Worm (Caenorhabditis elegans): ENCODE results near the gene M01H9.10.

ce11 chrIV:4516478-4516877 lies 36.6 kb upstream of the M01H9.10 start:
- no peak for TF ChIP-seq nhr-11 (tag; optimal IDR thresholded peaks at IDR 0.05)
- TF ChIP-seq ceh-31 (tag; optimal IDR thresholded peaks at IDR 0.05), result no peak
- no peak for TF ChIP-seq pat-9 (tag; optimal IDR thresholded peaks at IDR 0.05)
- TF ChIP-seq tbx-2 (tag; optimal IDR thresholded peaks at IDR 0.05), result no peak
- TF ChIP-seq unc-86 (tag; optimal IDR thresholded peaks at IDR 0.05), result no peak
- no peak for TF ChIP-seq rnt-1 (tag; optimal IDR thresholded peaks at IDR 0.05)

Data from whole organism, late embryonic.